Worm (Caenorhabditis elegans): ENCODE data around the gene nhr-37.
A peak's percentile ranks its signal among the peaks of the same experiment; 100 is the strongest.

nhr-37 gene

ce11 chrV:6665751-6666150, 43.8 kb downstream of the nhr-37 start, which contains the start of gene pmp-5 (continued):
- TF ChIP-seq sdz-12 (GFP tag; optimal IDR thresholded peaks at IDR 0.05) (no peak), hlh-11 (tag; optimal IDR thresholded peaks at IDR 0.05) (peak; percentile 69), snpc-4 (tag; optimal IDR thresholded peaks at IDR 0.05) (no peak), ZK337.2 (GFP tag; IDR thresholded peaks at IDR 0.05) (no peak), tra-1 (GFP tag; IDR thresholded peaks at IDR 0.05) (peak; percentile 65), lin-29 (GFP tag; IDR thresholded peaks at IDR 0.05) (no peak), unc-62 (GFP tag; optimal IDR thresholded peaks at IDR 0.05 in 1 of 2) (peak in 1 of 2 experiments; percentile 88), unc-62 (tag; optimal IDR thresholded peaks at IDR 0.05) (no peak), T26A8.4 (GFP tag; IDR thresholded peaks at IDR 0.05) (no peak), jun-1 (tag; optimal IDR thresholded peaks at IDR 0.05) (no peak), lin-13 (GFP tag; optimal IDR thresholded peaks at IDR 0.05) (no peak), cey-2 (tag; optimal IDR thresholded peaks at IDR 0.05; ENCODE audit: borderline replicate concordance, insufficient read depth) (no peak), zip-11 (GFP tag; IDR thresholded peaks at IDR 0.05) (no peak), nhr-111 (GFP tag; optimal IDR thresholded peaks at IDR 0.05) (no peak), nhr-77 (tag; optimal IDR thresholded peaks at IDR 0.05) (peak; percentile 17), egl-27 (tag; optimal IDR thresholded peaks at IDR 0.05) (no peak), php-3 (GFP tag; IDR thresholded peaks at IDR 0.05) (peak; percentile 66), ces-1 (GFP tag; optimal IDR thresholded peaks at IDR 0.05) (no peak), dve-1 (tag; optimal IDR thresholded peaks at IDR 0.05; ENCODE audit: insufficient read depth) (peak; percentile 67), F44E2.7 (GFP tag; IDR thresholded peaks at IDR 0.05) (no peak), mxl-3 (GFP tag; optimal IDR thresholded peaks at IDR 0.05) (no peak), nhr-25 (tag; optimal IDR thresholded peaks at IDR 0.05; ENCODE audit: borderline replicate concordance, insufficient read depth) (no peak), Y105C5A.15 (GFP tag; IDR thresholded peaks at IDR 0.05) (no peak), mes-2 (tag; optimal IDR thresholded peaks at IDR 0.05; ENCODE audit: poor library complexity, severe bottlenecking) (no peak), arid-1 (GFP tag; conservative IDR thresholded peaks at IDR 0.05) (no peak), lsy-2 (tag; optimal IDR thresholded peaks at IDR 0.05) (no peak), F26F4.8 (GFP tag; conservative IDR thresholded peaks at IDR 0.05) (no peak), pqm-1 (tag; optimal IDR thresholded peaks at IDR 0.05) (peak; percentile 83), ztf-11 (tag; optimal IDR thresholded peaks at IDR 0.05) (no peak)

DNA sequence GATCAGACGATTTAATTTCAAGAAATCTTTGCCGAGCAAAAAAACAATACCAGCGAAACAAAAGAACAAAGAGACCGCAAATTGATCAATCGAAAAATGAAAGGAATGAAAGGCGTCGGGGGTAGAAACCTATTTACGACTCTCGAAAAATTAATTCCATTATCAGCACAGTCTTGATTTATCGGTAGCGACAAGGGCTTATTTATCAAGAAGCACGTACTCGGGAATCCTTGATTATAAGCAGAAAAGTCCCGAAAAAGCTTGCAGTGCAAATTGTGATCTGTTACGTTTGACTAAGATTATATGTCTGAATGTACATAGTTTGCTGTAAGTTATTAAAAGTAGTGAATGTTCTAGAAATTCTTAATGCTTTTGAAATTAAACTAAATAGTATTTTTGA, 44.6 kb downstream of the nhr-37 start:
- TF ChIP-seq mdl-1 (tag; optimal IDR thresholded peaks at IDR 0.05) (no peak), F26F4.8 (GFP tag; conservative IDR thresholded peaks at IDR 0.05) (no peak), aha-1 (tag) (peak; percentile 52), hlh-11 (tag; optimal IDR thresholded peaks at IDR 0.05) (peak; percentile 34), dmd-6 (GFP tag; IDR thresholded peaks at IDR 0.05) (peak; percentile 73), hif-1 (tag; optimal IDR thresholded peaks at IDR 0.05) (peak in 1 of 2 experiments; percentile 84), dve-1 (tag; optimal IDR thresholded peaks at IDR 0.05; ENCODE audit: insufficient read depth) (peak; percentile 32), gei-8 (GFP tag; optimal IDR thresholded peaks at IDR 0.05) (no peak), daf-16 (GFP tag; optimal IDR thresholded peaks at IDR 0.05) (no peak), daf-16 (tag; optimal IDR thresholded peaks at IDR 0.05) (peak; percentile 74), pha-4 (GFP tag; IDR thresholded peaks at IDR 0.05) (no peak), pha-4 (tag; optimal IDR thresholded peaks at IDR 0.05) (no peak), nhr-28 (tag; optimal IDR thresholded peaks at IDR 0.05) (peak; percentile 18), php-3 (GFP tag; IDR thresholded peaks at IDR 0.05) (0 out of 2 replicates have a peak, but pooled peaks have one; percentile 33)

ce11 chrV:6668741-6669140, 46.7 kb downstream of the nhr-37 start, which contains the start of gene str-180:
Gene str-180 (minus strand): TSS chrV:6668841.
- no peak for TF ChIP-seq nhr-6 (tag; optimal IDR thresholded peaks at IDR 0.05)
- no peak for TF ChIP-seq ceh-62 (tag; optimal IDR thresholded peaks at IDR 0.05)
- no peak for TF ChIP-seq spr-1 (tag; optimal IDR thresholded peaks at IDR 0.05)
- TF ChIP-seq ztf-11 (tag; optimal IDR thresholded peaks at IDR 0.05), result no peak

All from whole organism, L4 larva.